Worm (Caenorhabditis elegans) whole organism, L2 larva: ENCODE results near the gene nfm-1.

ENCODE experiments used
- alr-1 ChIP-seq: fragments of 150-350 bp; optimal IDR thresholded peaks from 2 replicates; lab custom pipeline; 2014; ENCODE audit warnings: missing biosample characterization, missing genetic modification characterization
- ama-1 ChIP-seq: fragments of 150-350 bp; optimal IDR thresholded peaks from 2 replicates; lab custom pipeline; 2018; ENCODE audit warnings: inconsistent platforms
- lin-39 ChIP-seq: fragments of 150-350 bp; optimal IDR thresholded peaks from 2 replicates; lab custom pipeline; 2014; ENCODE audit warnings: missing biosample characterization, missing genetic modification reagents, missing genetic modification characterization
- mdl-1 ChIP-seq, 2 experiments: fragments of 150-350 bp in 1 of 2; sonication (generic microtip) in 1 of 2; optimal IDR thresholded peaks; 2 replicates each; lab custom pipeline; 2017; ENCODE audit warnings: missing biosample characterization in 2 of 2, missing genetic modification characterization in 2 of 2
- nhr-10 ChIP-seq: sonication (generic microtip); optimal IDR thresholded peaks from 2 replicates; lab custom pipeline; 2017; ENCODE audit warnings: missing biosample characterization, missing genetic modification characterization
- nhr-25 ChIP-seq: fragments of 150-350 bp; sonication (generic microtip); optimal IDR thresholded peaks from 3 replicates; lab custom pipeline; 2014; ENCODE audit warnings: missing biosample characterization, missing genetic modification characterization
- unc-39 ChIP-seq: fragments of 150-350 bp; optimal IDR thresholded peaks from 2 replicates; lab custom pipeline; 2014; ENCODE audit warnings: missing biosample characterization, missing genetic modification characterization
- ztf-1 ChIP-seq: fragments of 200-800 bp; sonication (Bioruptor generic); conservative IDR thresholded peaks from 2 replicates; pipeline ENCODE4 v1.3.6; 2022; ENCODE audit warnings: missing genetic modification characterization, missing compliant biosample characterization
- ztf-11 ChIP-seq: sonication (generic microtip); optimal IDR thresholded peaks from 2 replicates; lab custom pipeline; 2017; ENCODE audit warnings: missing biosample characterization, missing genetic modification characterization

- TF ChIP-seq ama-1 (peak; percentile 86), nhr-10 (tag; lab: Kevin White, UChicago) (no peak), nhr-25 (tag; lab: Kevin White, UChicago) (peak; percentile 5), unc-39 (tag; lab: Kevin White, UChicago) (no peak), ztf-11 (no peak), mdl-1 (tag; optimal IDR thresholded peaks at IDR 0.05; lab: Kevin White, UChicago) (no peak), alr-1 (tag; lab: Kevin White, UChicago) (no peak), lin-39 (tag; lab: Kevin White, UChicago) (no peak), ztf-1 (GFP tag; lab: Robert Waterston, UW) (no peak)
These were observed 5.2 kb downstream of the nfm-1 start, which contains the start of gene F42A10.9 for ce11 chrIII:6164253-6164971.
